Worm (Caenorhabditis elegans) whole organism, young adult: ENCODE measurements around the gene B0432.9.

Source experiments
- B0019.2 ChIP-seq: fragments of 200-800 bp; sonication (Bioruptor generic); conservative IDR thresholded peaks from 2 replicates; pipeline ENCODE4 v1.3.6; 2022; ENCODE audit warnings: missing genetic modification reagents, missing genetic modification characterization, missing compliant biosample characterization
- B0261.1 ChIP-seq: sonication (generic microtip); optimal IDR thresholded peaks from 2 replicates; lab custom pipeline; 2016; ENCODE audit warnings: mild to moderate bottlenecking, missing genetic modification characterization, moderate library complexity, missing compliant biosample characterization
- B0336.3 ChIP-seq: fragments of 200-800 bp; sonication (Bioruptor generic); IDR thresholded peaks from 2 replicates; pipeline ENCODE4 v1.3.6; 2022; ENCODE audit warnings: missing genetic modification characterization, missing compliant biosample characterization
- F22D6.2 ChIP-seq: sonication (generic microtip); optimal IDR thresholded peaks from 2 replicates; lab custom pipeline; 2016; ENCODE audit warnings: mild to moderate bottlenecking, missing genetic modification characterization, missing compliant biosample characterization
- F23B12.7 ChIP-seq: sonication (generic microtip); optimal IDR thresholded peaks from 2 replicates; lab custom pipeline; 2017; ENCODE audit warnings: missing genetic modification characterization, mild to moderate bottlenecking, missing compliant biosample characterization, antibody characterized with exemption, moderate library complexity; ENCODE audit not compliant: insufficient read depth
- F49E8.2 ChIP-seq: sonication (generic microtip); optimal IDR thresholded peaks from 3 replicates; lab custom pipeline; 2017; ENCODE audit warnings: missing genetic modification characterization, mild to moderate bottlenecking, missing compliant biosample characterization, antibody characterized with exemption, moderate library complexity; ENCODE audit not compliant: insufficient read depth
- K12H6.12 ChIP-seq: fragments of 200-800 bp; sonication (Bioruptor generic); optimal IDR thresholded peaks from 2 replicates; lab custom pipeline; 2018; ENCODE audit warnings: mild to moderate bottlenecking, missing genetic modification characterization, missing compliant biosample characterization
- ama-1 ChIP-seq, 3 experiments: fragments of 150-350 bp in 1 of 3; sonication (generic microtip) in 2 of 3; optimal IDR thresholded peaks; 2 replicates each; lab custom pipeline; 2014 to 2018; ENCODE audit warnings: missing biosample characterization in 2 of 3, missing genetic modification characterization in 2 of 3, missing genetic modification reagents in 2 of 3
- aptf-2 ChIP-seq: fragments of 200-800 bp; sonication (Bioruptor generic); conservative IDR thresholded peaks from 2 replicates; pipeline ENCODE4 v1.3.6; 2022; ENCODE audit warnings: missing genetic modification reagents, missing genetic modification characterization, missing compliant biosample characterization
- atf-7 ChIP-seq: sonication (generic microtip); optimal IDR thresholded peaks from 2 replicates; lab custom pipeline; 2017; ENCODE audit warnings: mild to moderate bottlenecking, missing genetic modification characterization, missing compliant biosample characterization
- attf-3 ChIP-seq: fragments of 200-800 bp; sonication (Bioruptor generic); conservative IDR thresholded peaks from 2 replicates; pipeline ENCODE4 v1.3.6; 2022; ENCODE audit warnings: missing genetic modification reagents, missing genetic modification characterization, missing compliant biosample characterization
- attf-5 ChIP-seq: fragments of 200-800 bp; sonication (Bioruptor generic); optimal IDR thresholded peaks from 2 replicates; lab custom pipeline; 2018; ENCODE audit warnings: mild to moderate bottlenecking, missing genetic modification characterization, missing compliant biosample characterization
- ceh-100 ChIP-seq: fragments of 200-800 bp; sonication (Bioruptor generic); IDR thresholded peaks from 2 replicates; pipeline ENCODE4 v1.3.6; 2022; ENCODE audit warnings: missing genetic modification reagents, missing genetic modification characterization, missing compliant biosample characterization
- ceh-27 ChIP-seq: fragments of 200-800 bp; sonication (Bioruptor generic); optimal IDR thresholded peaks from 2 replicates; lab custom pipeline; 2018; ENCODE audit warnings: mild to moderate bottlenecking, missing genetic modification characterization, moderate library complexity, missing compliant biosample characterization
- ceh-58 ChIP-seq: fragments of 200-800 bp; sonication (Bioruptor generic); IDR thresholded peaks from 2 replicates; pipeline ENCODE4 v1.3.6; 2022; ENCODE audit warnings: missing genetic modification characterization, missing compliant biosample characterization
- dpl-1 ChIP-seq: fragments of 150-350 bp; optimal IDR thresholded peaks from 2 replicates; lab custom pipeline; 2014; ENCODE audit warnings: missing biosample characterization, missing genetic modification reagents, missing genetic modification characterization
- egl-18 ChIP-seq: fragments of 200-800 bp; sonication (Bioruptor generic); IDR thresholded peaks from 2 replicates; pipeline ENCODE4 v1.3.6; 2022; ENCODE audit warnings: missing genetic modification reagents, missing genetic modification characterization, missing compliant biosample characterization
- ekl-4 ChIP-seq: fragments of 200-800 bp; sonication (Bioruptor generic); IDR thresholded peaks from 2 replicates; pipeline ENCODE4 v1.3.6; 2022; ENCODE audit warnings: missing genetic modification reagents, missing genetic modification characterization, missing compliant biosample characterization
- hmg-1.2 ChIP-seq: fragments of 200-800 bp; sonication (Bioruptor generic); IDR thresholded peaks from 2 replicates; pipeline ENCODE4 v1.3.6; 2022; ENCODE audit warnings: missing genetic modification reagents, missing genetic modification characterization, missing compliant biosample characterization
- lin-35 ChIP-seq, 3 experiments: fragments of 150-350 bp in 2 of 3; sonication (generic microtip) in 1 of 3; optimal IDR thresholded peaks; 2 replicates each; lab custom pipeline; 2014 to 2018; ENCODE audit warnings: missing biosample characterization in 3 of 3, missing genetic modification characterization in 3 of 3, missing genetic modification reagents in 3 of 3
- mxl-1 ChIP-seq: sonication (generic microtip); optimal IDR thresholded peaks from 2 replicates; lab custom pipeline; 2016; ENCODE audit warnings: missing genetic modification characterization, missing compliant biosample characterization
- nhr-27 ChIP-seq: fragments of 200-800 bp; sonication (Bioruptor generic); optimal IDR thresholded peaks from 2 replicates; lab custom pipeline; 2018; ENCODE audit warnings: mild to moderate bottlenecking, missing genetic modification characterization, moderate library complexity, missing compliant biosample characterization
- rcor-1 ChIP-seq: fragments of 200-800 bp; sonication (Bioruptor generic); IDR thresholded peaks from 2 replicates; pipeline ENCODE4 v1.3.6; 2022; ENCODE audit warnings: missing genetic modification reagents, missing genetic modification characterization, missing compliant biosample characterization
- sea-2 ChIP-seq: fragments of 200-800 bp; sonication (Bioruptor generic); IDR thresholded peaks from 2 replicates; pipeline ENCODE4 v1.3.6; 2022; ENCODE audit warnings: missing genetic modification characterization, missing compliant biosample characterization
- snpc-1.1 ChIP-seq: sonication (generic microtip); optimal IDR thresholded peaks from 2 replicates; lab custom pipeline; 2017; ENCODE audit warnings: missing genetic modification characterization, mild to moderate bottlenecking, missing compliant biosample characterization, antibody characterized with exemption, moderate library complexity, missing genotype, missing genetic modification reagents; ENCODE audit not compliant: insufficient read depth
- snpc-3.4 ChIP-seq: sonication (generic microtip); optimal IDR thresholded peaks from 2 replicates; lab custom pipeline; 2017; ENCODE audit warnings: missing genetic modification characterization, mild to moderate bottlenecking, missing compliant biosample characterization, antibody characterized with exemption, moderate library complexity, missing genotype, missing genetic modification reagents
- zim-3 ChIP-seq: sonication (generic microtip); optimal IDR thresholded peaks from 2 replicates; lab custom pipeline; 2017; ENCODE audit warnings: mild to moderate bottlenecking, missing genetic modification characterization, moderate library complexity, missing compliant biosample characterization

B0432.9 gene

DNA sequence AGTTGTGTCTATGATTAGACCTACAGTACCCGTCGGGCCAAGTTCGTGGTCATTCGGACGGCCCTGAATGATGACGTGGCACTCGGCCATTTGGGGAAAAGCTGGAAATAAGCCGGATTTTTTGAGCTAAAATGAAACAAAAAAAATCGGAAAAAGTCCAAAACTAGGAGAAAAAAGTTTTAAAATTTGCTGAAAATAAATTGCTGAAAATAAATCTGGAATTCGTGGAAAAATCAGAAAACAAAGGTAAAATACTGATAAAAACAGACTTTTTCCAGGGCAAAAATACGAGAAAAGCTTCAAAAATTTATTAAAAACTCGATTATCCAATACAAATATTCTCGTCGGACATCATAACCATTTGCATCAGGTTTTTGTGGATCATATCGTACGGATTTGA, at the start of gene B0432.9:
B0432.9 (minus strand) TSS at position 101 of the 400 bp plus-strand sequence.
- TF ChIP-seq B0336.3 (GFP tag; lab: Robert Waterston, UW) (no peak), attf-3 (GFP tag; lab: Robert Waterston, UW) (0 out of 2 replicates have a peak, but pooled peaks have one; percentile 1)
- TF ChIP-seq, all 124 proteins: peak for 1

DNA sequence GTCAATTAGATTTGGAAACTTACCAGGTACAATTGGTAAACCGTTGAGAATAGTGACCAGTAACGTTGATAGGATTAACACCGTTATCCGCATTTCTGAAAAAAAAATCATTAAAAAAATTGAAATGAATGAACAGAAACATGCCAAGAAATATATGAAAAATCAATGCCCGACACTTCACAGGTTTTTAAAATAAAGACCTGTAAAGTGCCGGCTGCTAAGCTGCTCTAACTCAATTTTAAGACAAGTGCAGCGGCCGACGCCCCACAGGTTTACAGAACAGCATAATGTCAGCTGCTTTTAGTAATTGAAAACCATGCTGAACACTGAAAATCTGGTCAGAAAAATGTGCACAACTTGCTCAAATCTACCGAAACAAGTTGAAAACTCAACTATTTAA, 48.9 kb upstream of the B0432.9 start, which contains the start of gene cbn-1:
cbn-1 (minus strand) TSS at position 101 of the 400 bp plus-strand sequence.
- TF ChIP-seq B0336.3 (GFP tag; lab: Robert Waterston, UW) (no peak), ekl-4 (GFP tag; lab: Robert Waterston, UW) (no peak), snpc-1.1 (no peak), mxl-1 (tag; lab: Kevin White, UChicago) (no peak), ceh-100 (no peak), dpl-1 (no peak)

DNA sequence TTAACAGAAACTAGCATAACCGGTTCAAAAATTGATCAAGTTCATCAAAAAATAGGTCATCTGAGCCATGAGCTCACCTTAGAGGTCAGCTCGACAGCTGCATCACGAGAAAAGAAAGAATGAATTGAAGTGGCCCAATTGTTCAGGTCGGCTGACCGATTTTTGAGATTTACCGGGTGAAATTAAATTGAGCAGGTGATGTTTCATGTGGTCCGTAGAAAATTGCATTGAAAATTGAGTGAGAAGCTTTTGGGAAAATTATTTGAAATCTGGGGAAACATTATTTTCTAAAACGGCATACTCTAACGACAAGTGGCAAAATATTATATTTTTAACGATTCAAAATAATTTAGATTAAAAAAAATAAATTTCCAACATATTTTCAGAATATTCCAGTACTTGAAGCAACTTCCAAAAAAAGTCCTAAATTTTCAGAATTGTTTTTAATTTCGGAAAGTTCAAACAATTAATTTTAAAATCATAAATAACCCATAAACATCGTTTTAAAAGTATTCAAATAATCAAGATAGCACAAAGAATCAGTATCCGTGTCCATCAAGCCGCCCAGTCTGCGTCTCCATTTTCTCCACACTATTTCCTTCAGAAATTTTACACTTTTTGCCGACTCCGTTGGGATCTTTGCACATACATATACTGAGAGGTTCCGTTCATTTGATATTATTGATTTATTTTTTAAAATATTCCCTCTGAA, 42.3 kb upstream of the B0432.9 start, which contains the start of gene sgcb-1:
sgcb-1 (plus strand) TSS at position 662 of the 712 bp plus-strand sequence.
- TF ChIP-seq hmg-1.2 (GFP tag; lab: Robert Waterston, UW), result peak; percentile 70
- no peak for TF ChIP-seq F23B12.7 (tag; lab: Kevin White, UChicago)
- no peak for TF ChIP-seq rcor-1 (GFP tag; lab: Robert Waterston, UW)

DNA sequence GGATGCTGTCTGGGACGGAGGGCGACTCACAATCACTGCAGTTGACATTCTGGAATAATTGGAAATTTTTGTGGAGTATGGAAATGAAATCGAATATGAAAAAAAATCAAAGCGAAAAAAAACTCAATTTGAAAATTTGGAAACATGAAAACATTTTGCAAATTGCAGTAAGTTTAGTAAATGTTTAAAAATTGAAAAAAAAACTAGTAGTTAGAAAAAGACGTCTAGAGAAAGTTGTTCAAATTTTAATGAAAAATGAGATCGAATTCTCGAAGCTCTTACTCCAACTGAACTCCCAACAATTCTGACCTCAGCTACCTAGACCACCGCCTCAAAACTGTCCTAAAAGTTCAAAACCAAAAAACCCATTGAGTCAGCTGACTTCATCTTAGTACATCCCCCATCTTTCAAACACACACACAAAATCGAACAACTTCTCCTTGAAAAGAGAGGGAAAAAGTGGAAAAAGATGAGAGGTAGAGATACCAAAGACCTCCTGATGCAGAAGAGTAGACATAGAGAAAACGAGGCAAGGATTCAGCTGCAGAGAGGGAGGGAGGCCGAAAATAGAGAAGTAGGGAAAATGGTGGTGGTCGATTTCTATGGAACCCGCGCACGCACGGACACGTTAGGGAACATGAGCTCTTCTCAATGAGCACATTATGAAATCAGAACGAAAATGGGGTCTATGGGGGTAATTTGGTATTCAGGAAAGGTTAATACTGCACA, 39.7 kb upstream of the B0432.9 start, which contains the start of gene K01A2.10:
K01A2.10 (minus strand) TSS at position 51 of the 729 bp plus-strand sequence.
- TF ChIP-seq nhr-27 (tag; lab: Kevin White, UChicago) (no peak), B0019.2 (GFP tag; lab: Robert Waterston, UW) (no peak), hmg-1.2 (GFP tag; lab: Robert Waterston, UW) (peak; percentile 16; the same call in 1 of the 2 replicates), B0261.1 (tag; lab: Kevin White, UChicago) (no peak), aptf-2 (GFP tag; lab: Robert Waterston, UW) (no peak), sea-2 (GFP tag; lab: Robert Waterston, UW) (no peak), F23B12.7 (tag; lab: Kevin White, UChicago) (no peak), F49E8.2 (tag; lab: Kevin White, UChicago) (no peak), K12H6.12 (tag; lab: Kevin White, UChicago) (peak; percentile 37), egl-18 (GFP tag; lab: Robert Waterston, UW) (no peak), attf-3 (GFP tag; lab: Robert Waterston, UW) (no peak), lin-35 (GFP tag; optimal IDR thresholded peaks at IDR 0.05; lab: Kevin White, UChicago) (peak in 1 of 3 experiments; percentile 30), zim-3 (tag; lab: Kevin White, UChicago) (no peak), ceh-27 (GFP tag; lab: Kevin White, UChicago) (peak; percentile 31), snpc-3.4 (tag; lab: Kevin White, UChicago) (no peak), ekl-4 (GFP tag; lab: Robert Waterston, UW) (no peak), F22D6.2 (tag; lab: Kevin White, UChicago) (no peak), ama-1 (optimal IDR thresholded peaks at IDR 0.05; lab: Kevin White, UChicago) (no peak), ama-1 (GFP tag; optimal IDR thresholded peaks at IDR 0.05; lab: Kevin White, UChicago) (no peak), atf-7 (tag; lab: Kevin White, UChicago) (no peak), ceh-58 (GFP tag; lab: Robert Waterston, UW) (no peak), attf-5 (GFP tag; lab: Kevin White, UChicago) (peak; percentile 3)
